Fruit fly (Drosophila melanogaster): Measurements from ENCODE around the gene CG42591.
A peak's percentile ranks its signal among the peaks of the same experiment; 100 is the strongest.

CG42591 gene

dm6 chr3L:8069860-8070259, at the start of gene CG42591:
CG42591 (minus strand) TSS chr3L:8069960.
- TF ChIP-seq CG10348 (GFP tag; IDR thresholded peaks at IDR 0.05) (no peak), D1 (tag; optimal IDR thresholded peaks at IDR 0.05) (no peak), fd96Ca (GFP tag; IDR thresholded peaks at IDR 0.05) (no peak), Snoo (tag; optimal IDR thresholded peaks at IDR 0.05) (no peak), CG12605 (GFP tag; IDR thresholded peaks at IDR 0.05) (no peak), Pif1B (GFP tag; optimal IDR thresholded peaks at IDR 0.05) (no peak), CG17806 (tag; optimal IDR thresholded peaks at IDR 0.05) (no peak), CG13204 (GFP tag; optimal IDR thresholded peaks at IDR 0.05) (no peak), CG14655 (GFP tag; optimal IDR thresholded peaks at IDR 0.05) (no peak), CG9948 (tag; optimal IDR thresholded peaks at IDR 0.05) (no peak), CG4496 (GFP tag; IDR thresholded peaks at IDR 0.05) (no peak), CG8301 (tag; optimal IDR thresholded peaks at IDR 0.05) (no peak), gl (tag; optimal IDR thresholded peaks at IDR 0.05) (no peak)

dm6 chr3L:8116809-8117208, 47.0 kb upstream of the CG42591 start:
- TF ChIP-seq CG9948 (tag; optimal IDR thresholded peaks at IDR 0.05) = no peak
- 0 out of 2 replicates have a peak, but pooled peaks have one; percentile 16 for TF ChIP-seq CG32121 (GFP tag; IDR thresholded peaks at IDR 0.05)
- TF ChIP-seq rn (GFP tag; IDR thresholded peaks at IDR 0.05) = no peak

dm6 chr3L:8115864-8116528, 46.2 kb upstream of the CG42591 start, which contains the start of the genes Arp3 and msk:
Arp3 (minus strand) TSS chr3L:8115902.
msk (plus strand) TSS chr3L:8116179.
- peak; percentile 47 for TF ChIP-seq CG9948 (tag; optimal IDR thresholded peaks at IDR 0.05)
- no peak for TF ChIP-seq EcR (GFP tag; optimal IDR thresholded peaks at IDR 0.05)
- TF ChIP-seq CG17806 (tag; optimal IDR thresholded peaks at IDR 0.05) = peak; percentile 52
- no peak for TF ChIP-seq CG13204 (GFP tag; optimal IDR thresholded peaks at IDR 0.05)
- TF ChIP-seq CG12605 (GFP tag; IDR thresholded peaks at IDR 0.05) = no peak; the same call in 1 of the 2 replicates
- TF ChIP-seq rn (GFP tag; IDR thresholded peaks at IDR 0.05) = peak; percentile 56
- TF ChIP-seq Snoo (tag; optimal IDR thresholded peaks at IDR 0.05) = peak; percentile 70
- TF ChIP-seq CG14655 (GFP tag; optimal IDR thresholded peaks at IDR 0.05) = no peak
- TF ChIP-seq CG8159 (tag; optimal IDR thresholded peaks at IDR 0.05) = no peak
- peak; percentile 35 for TF ChIP-seq CG34367 (tag; optimal IDR thresholded peaks at IDR 0.05)
- no peak for TF ChIP-seq Pif1B (GFP tag; optimal IDR thresholded peaks at IDR 0.05)
- TF ChIP-seq CG8301 (tag; optimal IDR thresholded peaks at IDR 0.05) = no peak
- TF ChIP-seq CG4496 (GFP tag; IDR thresholded peaks at IDR 0.05) = peak; percentile 64
- no peak for TF ChIP-seq D1 (tag; optimal IDR thresholded peaks at IDR 0.05)
- TF ChIP-seq CG10348 (GFP tag; IDR thresholded peaks at IDR 0.05) = no peak
- TF ChIP-seq Ets98B (GFP tag; IDR thresholded peaks at IDR 0.05) = peak; percentile 68
- peak; percentile 37; the same call in 1 of the 2 replicates for TF ChIP-seq CG32121 (GFP tag; IDR thresholded peaks at IDR 0.05)
- TF ChIP-seq fd96Ca (GFP tag; IDR thresholded peaks at IDR 0.05) = peak; percentile 65; the same call in 1 of the 3 replicates
- peak; percentile 70 for TF ChIP-seq CG15710 (tag; optimal IDR thresholded peaks at IDR 0.05)
- TF ChIP-seq gl (tag; optimal IDR thresholded peaks at IDR 0.05) = peak; percentile 26
- no peak for TF ChIP-seq Pif1A (GFP tag; optimal IDR thresholded peaks at IDR 0.05)

- peak; percentile 20; the same call in 1 of the 2 replicates for TF ChIP-seq CG32121 (GFP tag; IDR thresholded peaks at IDR 0.05)
- TF ChIP-seq CG17806 (tag; optimal IDR thresholded peaks at IDR 0.05) = no peak
- TF ChIP-seq rn (GFP tag; IDR thresholded peaks at IDR 0.05) = peak; percentile 44; the same call in 1 of the 2 replicates
- no peak for TF ChIP-seq D1 (tag; optimal IDR thresholded peaks at IDR 0.05)
- no peak for TF ChIP-seq CG14655 (GFP tag; optimal IDR thresholded peaks at IDR 0.05)
- TF ChIP-seq fd96Ca (GFP tag; IDR thresholded peaks at IDR 0.05) = no peak; the same call in 2 of the 3 replicates
- TF ChIP-seq Snoo (tag; optimal IDR thresholded peaks at IDR 0.05) = peak; percentile 40
- no peak for TF ChIP-seq CG34367 (tag; optimal IDR thresholded peaks at IDR 0.05)
- no peak for TF ChIP-seq CG13204 (GFP tag; optimal IDR thresholded peaks at IDR 0.05)
- TF ChIP-seq Pif1B (GFP tag; optimal IDR thresholded peaks at IDR 0.05) = no peak
- peak; percentile 74; the same call in 2 of the 3 replicates for TF ChIP-seq CG4496 (GFP tag; IDR thresholded peaks at IDR 0.05)
- TF ChIP-seq CG9948 (tag; optimal IDR thresholded peaks at IDR 0.05) = no peak
- TF ChIP-seq Pif1A (GFP tag; optimal IDR thresholded peaks at IDR 0.05) = no peak
- no peak for TF ChIP-seq CG12605 (GFP tag; IDR thresholded peaks at IDR 0.05)
- TF ChIP-seq Ets98B (GFP tag; IDR thresholded peaks at IDR 0.05) = peak; percentile 40
- no peak for TF ChIP-seq CG8301 (tag; optimal IDR thresholded peaks at IDR 0.05)
- TF ChIP-seq CG8159 (tag; optimal IDR thresholded peaks at IDR 0.05) = no peak
- no peak for TF ChIP-seq CG15710 (tag; optimal IDR thresholded peaks at IDR 0.05)
- no peak for TF ChIP-seq CG10348 (GFP tag; IDR thresholded peaks at IDR 0.05)
- no peak for TF ChIP-seq EcR (GFP tag; optimal IDR thresholded peaks at IDR 0.05)
- TF ChIP-seq gl (tag; optimal IDR thresholded peaks at IDR 0.05) = no peak
These were observed 40.4 kb upstream of the CG42591 start, which contains the start of gene Nulp1 for dm6 chr3L:8110171-8110570. Nulp1 (plus strand) TSS chr3L:8110368.

dm6 chr3L:8108886-8109285, 39.1 kb upstream of the CG42591 start, which contains the start of gene fan:
fan (plus strand) TSS chr3L:8109132.
- TF ChIP-seq Snoo (tag; optimal IDR thresholded peaks at IDR 0.05) (no peak), Pif1B (GFP tag; optimal IDR thresholded peaks at IDR 0.05) (no peak), Ets98B (GFP tag; IDR thresholded peaks at IDR 0.05) (no peak), CG9948 (tag; optimal IDR thresholded peaks at IDR 0.05) (no peak), gl (tag; optimal IDR thresholded peaks at IDR 0.05) (no peak), CG4496 (GFP tag; IDR thresholded peaks at IDR 0.05) (no peak), CG17806 (tag; optimal IDR thresholded peaks at IDR 0.05) (no peak), Pif1A (GFP tag; optimal IDR thresholded peaks at IDR 0.05) (no peak), CG12605 (GFP tag; IDR thresholded peaks at IDR 0.05) (no peak), CG32121 (GFP tag; IDR thresholded peaks at IDR 0.05) (no peak), CG8301 (tag; optimal IDR thresholded peaks at IDR 0.05) (no peak), CG13204 (GFP tag; optimal IDR thresholded peaks at IDR 0.05) (no peak), CG34367 (tag; optimal IDR thresholded peaks at IDR 0.05) (no peak), CG10348 (GFP tag; IDR thresholded peaks at IDR 0.05) (no peak), CG15710 (tag; optimal IDR thresholded peaks at IDR 0.05) (no peak), CG14655 (GFP tag; optimal IDR thresholded peaks at IDR 0.05) (no peak)

Data from whole organism, pupa.